Worm (Caenorhabditis elegans): ENCODE data around the gene cyp-34A9.

- no peak for TF ChIP-seq hlh-30 (tag; optimal IDR thresholded peaks at IDR 0.05; ENCODE audit: insufficient read depth)
- no peak for TF ChIP-seq ces-1 (GFP tag; optimal IDR thresholded peaks at IDR 0.05)
- TF ChIP-seq hlh-11 (tag; optimal IDR thresholded peaks at IDR 0.05) = no peak
- TF ChIP-seq nhr-76 (tag; optimal IDR thresholded peaks at IDR 0.05) = no peak
These were observed 10.0 kb upstream of the cyp-34A9 start for ce11 chrV:3980228-3980933.

All from whole organism, L4 larva.